Worm (Caenorhabditis elegans) whole organism, L2 larva: Measurements from ENCODE around the gene B0303.7.
A peak's percentile ranks its signal among the peaks of the same experiment; 100 is the strongest.

ENCODE experiments used
- C34F6.9 ChIP-seq: fragments of 150-350 bp; optimal IDR thresholded peaks from 2 replicates; lab custom pipeline; 2014; ENCODE audit warnings: missing biosample characterization, missing genetic modification characterization
- alr-1 ChIP-seq: fragments of 150-350 bp; optimal IDR thresholded peaks from 2 replicates; lab custom pipeline; 2014; ENCODE audit warnings: missing biosample characterization, missing genetic modification characterization
- aly-2 ChIP-seq: fragments of 150-350 bp; optimal IDR thresholded peaks from 2 replicates; lab custom pipeline; 2014; ENCODE audit warnings: missing biosample characterization, missing genetic modification characterization
- ama-1 ChIP-seq: fragments of 150-350 bp; optimal IDR thresholded peaks from 2 replicates; lab custom pipeline; 2018; ENCODE audit warnings: inconsistent platforms
- blmp-1 ChIP-seq: sonication (generic microtip); optimal IDR thresholded peaks from 2 replicates; lab custom pipeline; 2017; ENCODE audit warnings: missing genetic modification characterization, mild to moderate bottlenecking, missing compliant biosample characterization, antibody characterized with exemption, moderate library complexity; ENCODE audit not compliant: insufficient read depth
- ceh-16 ChIP-seq: fragments of 150-350 bp; optimal IDR thresholded peaks from 2 replicates; lab custom pipeline; 2014; ENCODE audit warnings: missing biosample characterization, missing genetic modification characterization
- ceh-82 ChIP-seq: fragments of 150-350 bp; optimal IDR thresholded peaks from 2 replicates; lab custom pipeline; 2014; ENCODE audit warnings: missing biosample characterization, missing genetic modification characterization
- crh-2 ChIP-seq: sonication (generic microtip); optimal IDR thresholded peaks from 2 replicates; lab custom pipeline; 2017; ENCODE audit warnings: missing biosample characterization, missing genetic modification characterization
- dmd-4 ChIP-seq: sonication (generic microtip); optimal IDR thresholded peaks from 2 replicates; lab custom pipeline; 2017; ENCODE audit warnings: missing biosample characterization, missing genetic modification characterization
- egl-27 ChIP-seq: sonication (generic microtip); optimal IDR thresholded peaks from 3 replicates; lab custom pipeline; 2017; ENCODE audit warnings: missing biosample characterization, missing genetic modification reagents, missing genetic modification characterization
- elt-1 ChIP-seq: fragments of 150-350 bp; optimal IDR thresholded peaks from 2 replicates; lab custom pipeline; 2014; ENCODE audit warnings: missing biosample characterization, missing genetic modification characterization
- fos-1 ChIP-seq: fragments of 150-350 bp; optimal IDR thresholded peaks from 2 replicates; lab custom pipeline; 2014; ENCODE audit warnings: missing biosample characterization, missing genetic modification characterization
- gmeb-1 ChIP-seq: fragments of 150-350 bp; optimal IDR thresholded peaks from 2 replicates; lab custom pipeline; 2014; ENCODE audit warnings: missing biosample characterization, missing genetic modification characterization
- lin-13 ChIP-seq: fragments of 150-350 bp; optimal IDR thresholded peaks from 2 replicates; lab custom pipeline; 2014; ENCODE audit warnings: missing biosample characterization, missing genetic modification reagents, missing genetic modification characterization
- lin-39 ChIP-seq: fragments of 150-350 bp; optimal IDR thresholded peaks from 2 replicates; lab custom pipeline; 2014; ENCODE audit warnings: missing biosample characterization, missing genetic modification reagents, missing genetic modification characterization
- lsy-2 ChIP-seq, 2 experiments: fragments of 150-350 bp in 1 of 2; sonication (generic microtip) in 1 of 2; optimal IDR thresholded peaks; 2 replicates each; lab custom pipeline; 2014 to 2017; ENCODE audit warnings: missing biosample characterization in 2 of 2, missing genetic modification characterization in 2 of 2
- mab-5 ChIP-seq: fragments of 150-350 bp; optimal IDR thresholded peaks from 2 replicates; lab custom pipeline; 2014; ENCODE audit warnings: missing biosample characterization, missing genetic modification characterization
- mbf-1 ChIP-seq: sonication (generic microtip); optimal IDR thresholded peaks from 2 replicates; lab custom pipeline; 2017; ENCODE audit warnings: missing biosample characterization, missing genetic modification characterization
- mdl-1 ChIP-seq, 2 experiments: fragments of 150-350 bp in 1 of 2; sonication (generic microtip) in 1 of 2; optimal IDR thresholded peaks; 2 replicates each; lab custom pipeline; 2017; ENCODE audit warnings: missing biosample characterization in 2 of 2, missing genetic modification characterization in 2 of 2
- nhr-10 ChIP-seq: sonication (generic microtip); optimal IDR thresholded peaks from 2 replicates; lab custom pipeline; 2017; ENCODE audit warnings: missing biosample characterization, missing genetic modification characterization
- nhr-12 ChIP-seq: fragments of 150-350 bp; optimal IDR thresholded peaks from 2 replicates; lab custom pipeline; 2014; ENCODE audit warnings: missing biosample characterization, missing genetic modification characterization
- nhr-21 ChIP-seq: fragments of 150-350 bp; optimal IDR thresholded peaks from 2 replicates; lab custom pipeline; 2014; ENCODE audit warnings: missing biosample characterization, missing genetic modification characterization
- nhr-23 ChIP-seq: fragments of 150-350 bp; optimal IDR thresholded peaks from 2 replicates; lab custom pipeline; 2014; ENCODE audit warnings: missing biosample characterization, missing genetic modification reagents, missing genetic modification characterization
- nhr-237 ChIP-seq: fragments of 150-350 bp; optimal IDR thresholded peaks from 2 replicates; lab custom pipeline; 2014; ENCODE audit warnings: missing biosample characterization, missing genetic modification characterization
- nhr-6 ChIP-seq: fragments of 150-350 bp; optimal IDR thresholded peaks from 2 replicates; lab custom pipeline; 2014; ENCODE audit warnings: missing biosample characterization, missing genetic modification characterization
- nhr-77 ChIP-seq: fragments of 150-350 bp; optimal IDR thresholded peaks from 2 replicates; lab custom pipeline; 2014; ENCODE audit warnings: missing biosample characterization, missing genetic modification characterization
- peb-1 ChIP-seq: fragments of 150-350 bp; optimal IDR thresholded peaks from 2 replicates; lab custom pipeline; 2014; ENCODE audit warnings: missing biosample characterization, missing genetic modification characterization
- sma-9 ChIP-seq, 2 experiments: fragments of 150-350 bp in 1 of 2; sonication (generic microtip) in 1 of 2; optimal IDR thresholded peaks; 2 replicates each; lab custom pipeline; 2014 to 2016; ENCODE audit warnings: missing genetic modification characterization in 2 of 2, mild to moderate bottlenecking in 1 of 2, missing biosample characterization in 1 of 2, missing compliant biosample characterization in 1 of 2, missing genetic modification reagents in 1 of 2, moderate library complexity in 1 of 2
- unc-55 ChIP-seq: fragments of 150-350 bp; sonication (generic microtip); optimal IDR thresholded peaks from 3 replicates; lab custom pipeline; 2014; ENCODE audit warnings: missing biosample characterization, missing genetic modification reagents, missing genetic modification characterization
- unc-62 ChIP-seq: fragments of 150-350 bp; optimal IDR thresholded peaks from 2 replicates; lab custom pipeline; 2014; ENCODE audit warnings: missing biosample characterization, missing genetic modification reagents, missing genetic modification characterization
- zag-1 ChIP-seq: fragments of 150-350 bp; optimal IDR thresholded peaks from 2 replicates; lab custom pipeline; 2014; ENCODE audit warnings: missing biosample characterization, missing genetic modification characterization
- ztf-1 ChIP-seq: fragments of 200-800 bp; sonication (Bioruptor generic); conservative IDR thresholded peaks from 2 replicates; pipeline ENCODE4 v1.3.6; 2022; ENCODE audit warnings: missing genetic modification characterization, missing compliant biosample characterization
- ztf-11 ChIP-seq: sonication (generic microtip); optimal IDR thresholded peaks from 2 replicates; lab custom pipeline; 2017; ENCODE audit warnings: missing biosample characterization, missing genetic modification characterization

B0303.7 gene

DNA sequence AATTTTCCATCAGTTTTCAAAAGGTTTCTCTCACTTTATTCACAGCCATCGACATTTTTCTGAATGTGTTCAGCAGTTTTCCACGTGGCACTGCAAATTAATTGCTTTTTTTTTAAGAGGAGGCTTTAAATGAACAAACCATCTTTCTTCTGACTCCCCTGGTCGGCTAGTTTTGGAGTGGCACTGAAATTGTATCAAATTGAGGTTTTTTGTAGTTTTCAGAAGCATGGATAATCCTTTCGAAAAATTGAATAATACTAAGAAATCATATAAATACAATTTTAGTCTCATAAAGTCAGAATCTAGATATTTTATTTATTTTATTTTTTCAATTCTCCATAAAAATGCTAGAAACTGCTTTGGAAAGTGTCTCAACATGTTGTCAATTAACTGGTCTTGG lies 11.3 kb downstream of the B0303.7 start, which contains the start of gene B0303.16:
B0303.16 (plus strand) TSS at position 301 of the 400 bp plus-strand sequence.
- TF ChIP-seq gmeb-1 (tag; lab: Kevin White, UChicago) (no peak), mbf-1 (tag; lab: Kevin White, UChicago) (no peak), fos-1 (tag; lab: Kevin White, UChicago) (no peak), crh-2 (tag; lab: Kevin White, UChicago) (no peak), lsy-2 (tag; optimal IDR thresholded peaks at IDR 0.05; lab: Kevin White, UChicago) (no peak), alr-1 (tag; lab: Kevin White, UChicago) (no peak), nhr-77 (no peak), lin-39 (tag; lab: Kevin White, UChicago) (no peak), sma-9 (GFP tag; optimal IDR thresholded peaks at IDR 0.05; lab: Kevin White, UChicago) (no peak), sma-9 (tag; optimal IDR thresholded peaks at IDR 0.05; lab: Kevin White, UChicago) (no peak), zag-1 (tag; lab: Kevin White, UChicago) (no peak), dmd-4 (no peak), nhr-10 (no peak)

DNA sequence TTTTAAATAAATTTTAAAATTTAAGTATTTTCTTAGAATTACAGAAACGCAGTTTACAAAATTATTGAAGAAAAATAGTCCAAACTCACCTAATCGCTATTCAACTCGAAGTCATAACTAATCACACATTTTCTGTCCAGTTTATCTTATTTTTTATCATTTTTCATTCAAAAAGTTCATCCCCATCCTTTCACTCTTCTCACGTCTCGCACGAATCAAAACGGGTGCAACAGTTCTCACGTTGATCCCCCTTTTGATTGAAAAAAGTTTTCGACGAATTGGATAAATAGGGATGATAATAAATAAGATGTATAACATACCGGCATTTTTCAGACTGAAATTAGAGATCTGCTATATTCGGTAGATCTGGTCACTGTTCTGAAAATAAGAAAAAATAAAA lies 16.3 kb downstream of the B0303.7 start:
- TF ChIP-seq blmp-1 (peak; percentile 67), ceh-82 (tag; lab: Kevin White, UChicago) (no peak), elt-1 (tag; lab: Kevin White, UChicago) (no peak), egl-27 (no peak), sma-9 (GFP tag; optimal IDR thresholded peaks at IDR 0.05; lab: Kevin White, UChicago) (peak; percentile 48), sma-9 (tag; optimal IDR thresholded peaks at IDR 0.05; lab: Kevin White, UChicago) (no peak)

DNA sequence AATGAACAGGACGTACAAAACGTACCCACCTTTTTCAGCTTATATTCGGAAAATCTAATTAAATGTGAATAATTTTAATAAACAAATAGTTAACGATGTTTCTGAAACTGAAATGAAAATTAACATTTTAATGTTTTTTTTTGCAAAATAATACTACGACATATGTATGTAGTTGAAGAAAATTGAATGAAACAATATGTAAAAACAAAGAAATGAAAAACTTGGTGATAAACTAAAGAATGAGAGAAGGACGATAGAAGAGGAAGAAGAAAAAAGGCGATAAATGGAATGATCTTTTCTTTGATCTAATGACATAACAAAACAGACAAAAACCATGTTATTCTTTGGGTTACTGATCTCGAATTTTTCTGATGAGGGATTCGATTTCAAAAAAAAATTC lies 16.9 kb downstream of the B0303.7 start, which contains the start of gene B0303.11:
B0303.11 (minus strand) TSS at position 101 of the 400 bp plus-strand sequence.
- TF ChIP-seq unc-55 (GFP tag; lab: Kevin White, UChicago) (no peak), ztf-1 (GFP tag; lab: Robert Waterston, UW) (no peak), elt-1 (tag; lab: Kevin White, UChicago) (no peak), mab-5 (no peak), ama-1 (no peak), nhr-10 (no peak), aly-2 (tag; lab: Kevin White, UChicago) (no peak), unc-62 (GFP tag; lab: Kevin White, UChicago) (no peak), sma-9 (GFP tag; optimal IDR thresholded peaks at IDR 0.05; lab: Kevin White, UChicago) (no peak), sma-9 (tag; optimal IDR thresholded peaks at IDR 0.05; lab: Kevin White, UChicago) (no peak), nhr-237 (tag; lab: Kevin White, UChicago) (no peak), mbf-1 (tag; lab: Kevin White, UChicago) (no peak), gmeb-1 (tag; lab: Kevin White, UChicago) (no peak), mdl-1 (tag; optimal IDR thresholded peaks at IDR 0.05; lab: Kevin White, UChicago) (no peak), ceh-82 (tag; lab: Kevin White, UChicago) (no peak)
- TF ChIP-seq, all 48 proteins: peak for 0

DNA sequence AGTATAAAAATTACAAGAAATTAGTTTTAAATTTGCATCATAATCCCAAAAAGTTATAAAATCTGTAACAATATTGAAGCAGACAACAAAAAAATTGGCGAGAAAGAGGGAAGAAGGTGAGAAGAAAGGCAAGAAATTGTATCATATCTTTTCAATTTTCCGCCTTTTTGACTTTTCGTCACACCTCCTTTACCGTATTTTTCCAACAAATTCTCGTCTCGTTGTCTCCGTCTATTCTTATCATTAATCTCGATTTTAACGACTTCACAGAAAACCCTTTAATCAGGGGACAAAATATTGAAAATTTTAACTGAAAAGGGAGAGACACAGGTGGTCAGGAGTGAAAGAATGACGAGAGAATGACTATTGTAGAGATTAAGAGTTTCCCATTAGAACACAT lies 19.5 kb downstream of the B0303.7 start:
- TF ChIP-seq ztf-11 (tag; lab: Kevin White, UChicago): no peak
- TF ChIP-seq nhr-77: no peak
- no peak for TF ChIP-seq nhr-21 (tag; lab: Kevin White, UChicago)
- TF ChIP-seq nhr-6 (tag; lab: Kevin White, UChicago): no peak
- TF ChIP-seq gmeb-1 (tag; lab: Kevin White, UChicago): no peak
- TF ChIP-seq nhr-23 (tag; lab: Kevin White, UChicago): no peak
- no peak for TF ChIP-seq alr-1 (tag; lab: Kevin White, UChicago)
- no peak for TF ChIP-seq C34F6.9 (tag; lab: Kevin White, UChicago)
- TF ChIP-seq nhr-10: no peak
- TF ChIP-seq, all 48 proteins: peak for 0

DNA sequence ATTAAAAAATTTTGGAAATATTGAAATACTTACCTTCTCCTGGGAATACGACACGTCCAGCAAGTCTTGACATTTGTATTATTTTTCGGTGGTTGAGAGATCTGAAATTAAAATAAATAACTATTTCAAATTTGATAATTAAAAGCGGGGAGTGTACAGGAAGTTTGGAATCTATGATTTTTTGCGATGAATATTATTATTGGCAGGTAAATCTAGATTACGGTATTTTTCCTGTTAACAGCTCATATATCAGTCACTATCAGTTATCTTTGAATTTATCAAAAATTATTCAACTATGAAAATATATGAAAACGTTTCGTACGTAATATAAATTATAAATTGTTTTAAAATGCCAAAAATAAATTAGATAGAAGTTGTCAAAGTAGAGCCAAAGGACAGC lies 22.7 kb downstream of the B0303.7 start, which contains the start of gene B0303.14:
B0303.14 (minus strand) TSS at position 101 of the 400 bp plus-strand sequence.
- TF ChIP-seq ceh-16 (tag; lab: Kevin White, UChicago): no peak
- no peak for TF ChIP-seq fos-1 (tag; lab: Kevin White, UChicago)
- TF ChIP-seq nhr-6 (tag; lab: Kevin White, UChicago): no peak
- TF ChIP-seq nhr-12: no peak
- no peak for TF ChIP-seq lin-13
- no peak for TF ChIP-seq nhr-23 (tag; lab: Kevin White, UChicago)
- no peak for TF ChIP-seq mbf-1 (tag; lab: Kevin White, UChicago)
- TF ChIP-seq nhr-237 (tag; lab: Kevin White, UChicago): no peak
- TF ChIP-seq dmd-4: no peak
- no peak for TF ChIP-seq peb-1
- no peak for TF ChIP-seq C34F6.9 (tag; lab: Kevin White, UChicago)
- TF ChIP-seq ceh-82 (tag; lab: Kevin White, UChicago): no peak
- TF ChIP-seq crh-2 (tag; lab: Kevin White, UChicago): no peak
- TF ChIP-seq mab-5: no peak
- TF ChIP-seq unc-62 (GFP tag; lab: Kevin White, UChicago): no peak
- TF ChIP-seq sma-9 (GFP tag; optimal IDR thresholded peaks at IDR 0.05; lab: Kevin White, UChicago): no peak
- TF ChIP-seq sma-9 (tag; optimal IDR thresholded peaks at IDR 0.05; lab: Kevin White, UChicago): no peak
